Worm (Caenorhabditis elegans) whole organism, early embryonic: ENCODE results near the gene inx-1.

ENCODE experiments used
- B0310.2 ChIP-seq: sonication (generic microtip); optimal IDR thresholded peaks from 2 replicates; lab custom pipeline; 2016; ENCODE audit warnings: mild to moderate bottlenecking, missing genetic modification characterization, missing compliant biosample characterization
- F13C5.2 ChIP-seq: sonication (generic microtip); optimal IDR thresholded peaks from 2 replicates; lab custom pipeline; 2017; ENCODE audit warnings: mild to moderate bottlenecking, missing genetic modification characterization, inconsistent platforms, missing compliant biosample characterization
- aly-1 ChIP-seq: sonication (generic microtip); optimal IDR thresholded peaks from 2 replicates; lab custom pipeline; 2016; ENCODE audit warnings: missing genetic modification characterization, missing compliant biosample characterization
- ama-1 ChIP-seq: fragments of 150-350 bp; optimal IDR thresholded peaks from 2 replicates; lab custom pipeline; 2014
- ceh-13 ChIP-seq: fragments of 200-800 bp; sonication (Bioruptor generic); optimal IDR thresholded peaks from 2 replicates; lab custom pipeline; 2018; ENCODE audit warnings: mild to moderate bottlenecking, missing genetic modification characterization, missing compliant biosample characterization
- ceh-36 ChIP-seq: sonication (generic microtip); optimal IDR thresholded peaks from 2 replicates; lab custom pipeline; 2016; ENCODE audit warnings: missing genetic modification characterization, inconsistent platforms, missing compliant biosample characterization
- ets-7 ChIP-seq: sonication (generic microtip); optimal IDR thresholded peaks from 2 replicates; lab custom pipeline; 2016; ENCODE audit warnings: missing genotype, missing genetic modification characterization, missing compliant biosample characterization
- flt-1 ChIP-seq: fragments of 200-800 bp; sonication (Bioruptor generic); IDR thresholded peaks from 2 replicates; pipeline ENCODE4 v1.3.6; 2022; ENCODE audit warnings: missing genetic modification characterization, missing compliant biosample characterization
- hmbx-1 ChIP-seq: sonication (generic microtip); optimal IDR thresholded peaks from 2 replicates; lab custom pipeline; 2016; ENCODE audit warnings: mild to moderate bottlenecking, missing genetic modification characterization, missing compliant biosample characterization
- hmg-4 ChIP-seq: fragments of 200-800 bp; sonication (Bioruptor generic); optimal IDR thresholded peaks from 2 replicates; lab custom pipeline; 2018; ENCODE audit warnings: mild to moderate bottlenecking, missing genetic modification characterization, missing compliant biosample characterization
- hnd-1 ChIP-seq: sonication (generic microtip); optimal IDR thresholded peaks from 2 replicates; lab custom pipeline; 2016; ENCODE audit warnings: missing genetic modification characterization, missing compliant biosample characterization
- pes-1 ChIP-seq: fragments of 200-800 bp; sonication (Bioruptor generic); IDR thresholded peaks from 2 replicates; pipeline ENCODE4 v1.3.6; 2022; ENCODE audit warnings: missing genetic modification reagents, missing genetic modification characterization, missing compliant biosample characterization
- scrt-1 ChIP-seq: fragments of 200-800 bp; sonication (Bioruptor generic); IDR thresholded peaks from 2 replicates; pipeline ENCODE4 v1.3.6; 2022; ENCODE audit warnings: missing genetic modification characterization, missing compliant biosample characterization
- sea-1 ChIP-seq: fragments of 200-800 bp; sonication (Bioruptor generic); conservative IDR thresholded peaks from 2 replicates; pipeline ENCODE4 v1.3.6; 2022; ENCODE audit warnings: missing genetic modification characterization, missing compliant biosample characterization
- tbx-11 ChIP-seq: fragments of 200-800 bp; sonication (Bioruptor generic); IDR thresholded peaks from 2 replicates; pipeline ENCODE4 v1.3.6; 2022; ENCODE audit warnings: missing genetic modification characterization, missing compliant biosample characterization
- tbx-37 ChIP-seq: fragments of 200-800 bp; sonication (Bioruptor generic); conservative IDR thresholded peaks from 2 replicates; pipeline ENCODE4 v1.3.6; 2022; ENCODE audit warnings: missing genetic modification reagents, missing genetic modification characterization, missing compliant biosample characterization
- tra-4 ChIP-seq: sonication (generic microtip); optimal IDR thresholded peaks from 2 replicates; lab custom pipeline; 2017; ENCODE audit warnings: missing genetic modification characterization, missing compliant biosample characterization

The inx-1 gene

DNA sequence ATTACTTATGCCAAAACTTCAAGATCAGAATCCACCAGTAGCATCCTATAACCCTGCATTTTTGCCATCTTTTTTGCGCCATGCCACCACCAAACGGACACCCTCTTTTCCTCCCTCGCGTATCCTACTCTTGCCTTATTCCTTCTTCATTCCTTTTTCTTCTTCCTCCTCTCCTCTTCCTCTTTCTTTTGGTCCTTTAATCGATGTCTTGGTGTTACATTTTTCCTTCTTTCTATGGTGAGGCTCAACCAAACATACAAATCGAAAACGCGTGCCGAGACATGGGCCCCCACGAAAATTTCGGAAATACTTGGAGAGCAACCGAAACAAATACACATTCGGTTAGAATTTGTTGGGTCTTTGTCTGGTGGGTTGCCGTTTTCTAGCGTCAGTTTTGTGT is 15.1 kb upstream of the inx-1 start:
- no peak for TF ChIP-seq hnd-1 (tag; lab: Kevin White, UChicago)
- no peak for TF ChIP-seq sea-1
- no peak for TF ChIP-seq tra-4 (tag; lab: Kevin White, UChicago)
- TF ChIP-seq B0310.2, result no peak

- no peak for TF ChIP-seq hnd-1 (tag; lab: Kevin White, UChicago)
- TF ChIP-seq B0310.2, result no peak
- TF ChIP-seq hmg-4 (GFP tag; lab: Kevin White, UChicago), result no peak
- TF ChIP-seq ceh-13, result no peak
- TF ChIP-seq flt-1, result no peak
- TF ChIP-seq hmbx-1 (tag; lab: Kevin White, UChicago), result no peak
- TF ChIP-seq scrt-1 (GFP tag; lab: Robert Waterston, UW), result no peak
- TF ChIP-seq aly-1, result no peak
- no peak for TF ChIP-seq ama-1 (lab: Kevin White, UChicago)
- no peak for TF ChIP-seq F13C5.2 (tag; lab: Kevin White, UChicago)
- TF ChIP-seq tra-4 (tag; lab: Kevin White, UChicago), result no peak
- TF ChIP-seq sea-1, result no peak
- TF ChIP-seq ets-7, result no peak
- TF ChIP-seq tbx-11 (GFP tag; lab: Robert Waterston, UW), result no peak
These were observed 13.9 kb upstream of the inx-1 start for ce11 chrX:6970134-6970533.

DNA sequence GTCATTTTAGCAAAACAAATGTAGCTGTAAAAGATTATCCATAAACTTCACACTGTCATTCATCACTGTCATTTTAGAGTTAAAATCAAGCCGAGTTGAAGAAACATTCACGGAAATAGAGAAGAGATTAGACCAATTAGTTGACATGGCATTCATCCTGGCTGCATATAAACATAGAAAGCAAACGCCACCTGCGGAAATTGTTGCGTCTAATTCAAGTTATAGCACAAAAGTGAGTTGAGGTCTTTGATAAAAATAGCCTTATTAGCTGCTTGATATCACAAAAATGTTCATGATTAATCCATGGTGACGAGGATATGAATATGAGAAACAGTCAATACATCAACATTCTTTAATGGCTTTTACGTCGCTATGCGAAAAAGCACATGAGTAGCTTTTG is 12.4 kb upstream of the inx-1 start:
- TF ChIP-seq sea-1 (no peak), pes-1 (no peak), ama-1 (lab: Kevin White, UChicago) (no peak), flt-1 (no peak), ets-7 (no peak)

- TF ChIP-seq ceh-13 (no peak), F13C5.2 (tag; lab: Kevin White, UChicago) (no peak), ceh-36 (tag; lab: Kevin White, UChicago) (no peak), tbx-37 (GFP tag; lab: Robert Waterston, UW) (no peak), tbx-11 (GFP tag; lab: Robert Waterston, UW) (no peak), hmbx-1 (tag; lab: Kevin White, UChicago) (no peak), ama-1 (lab: Kevin White, UChicago) (no peak), B0310.2 (no peak), flt-1 (no peak), hmg-4 (GFP tag; lab: Kevin White, UChicago) (no peak), sea-1 (no peak), aly-1 (no peak), hnd-1 (tag; lab: Kevin White, UChicago) (no peak), pes-1 (no peak)
These were observed 10.9 kb upstream of the inx-1 start, which contains the start of gene F01E11.3 for ce11 chrX:6967057-6967456. Gene F01E11.3 (plus strand): TSS chrX:6967357.

DNA sequence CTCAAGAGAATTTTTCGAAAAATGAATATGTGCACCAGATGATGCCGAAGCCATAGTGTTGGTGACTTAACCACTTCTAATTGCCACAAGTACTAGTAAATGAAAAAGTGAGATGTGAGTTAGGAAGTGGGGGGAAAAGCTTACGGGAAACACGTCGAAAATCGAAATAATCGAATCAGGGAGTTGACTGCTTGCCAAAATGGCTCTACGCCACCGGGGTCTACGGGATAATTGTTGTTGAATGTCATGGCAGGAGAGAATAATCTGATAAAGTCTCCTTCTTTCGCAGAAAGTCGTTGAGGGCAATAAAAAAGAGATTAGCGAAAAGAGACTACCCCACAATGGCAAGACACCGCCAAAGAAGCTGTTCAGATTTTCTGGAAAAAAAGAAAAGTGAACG is 7.6 kb upstream of the inx-1 start:
- TF ChIP-seq ceh-13 (no peak), hnd-1 (tag; lab: Kevin White, UChicago) (no peak), pes-1 (no peak)

DNA sequence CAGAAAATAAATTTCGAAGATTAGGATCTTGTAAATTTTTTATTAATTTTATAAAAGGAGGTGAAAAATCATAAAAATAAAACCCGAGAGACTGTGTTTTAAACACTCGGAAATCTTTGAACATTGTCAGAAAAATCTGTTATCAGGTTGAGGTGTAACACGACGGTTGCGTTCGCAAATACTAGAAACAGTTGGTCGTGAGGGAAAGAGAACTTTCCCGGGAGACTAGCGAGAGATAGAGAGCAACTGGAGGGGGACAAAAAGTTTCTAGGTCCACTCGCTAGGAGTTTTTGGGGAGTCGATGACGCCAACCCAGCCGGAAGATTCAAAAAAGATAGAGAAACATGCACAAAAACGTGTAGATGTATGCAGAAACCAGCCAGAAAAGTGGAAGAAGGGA is 6.1 kb upstream of the inx-1 start:
- TF ChIP-seq hnd-1 (tag; lab: Kevin White, UChicago), result no peak
- no peak for TF ChIP-seq B0310.2
- no peak for TF ChIP-seq flt-1
- TF ChIP-seq hmbx-1 (tag; lab: Kevin White, UChicago), result no peak
- TF ChIP-seq ama-1 (lab: Kevin White, UChicago), result no peak
- TF ChIP-seq tbx-37 (GFP tag; lab: Robert Waterston, UW), result no peak
- no peak for TF ChIP-seq sea-1
- TF ChIP-seq ets-7, result no peak
- TF ChIP-seq aly-1, result no peak
- no peak for TF ChIP-seq ceh-13
- TF ChIP-seq ceh-36 (tag; lab: Kevin White, UChicago), result no peak

- TF ChIP-seq scrt-1 (GFP tag; lab: Robert Waterston, UW) (no peak), tra-4 (tag; lab: Kevin White, UChicago) (no peak), ets-7 (no peak), ceh-13 (no peak), flt-1 (no peak), tbx-37 (GFP tag; lab: Robert Waterston, UW) (no peak), tbx-11 (GFP tag; lab: Robert Waterston, UW) (no peak), aly-1 (no peak), hmbx-1 (tag; lab: Kevin White, UChicago) (no peak), sea-1 (no peak), ceh-36 (tag; lab: Kevin White, UChicago) (no peak), hnd-1 (tag; lab: Kevin White, UChicago) (no peak), F13C5.2 (tag; lab: Kevin White, UChicago) (no peak), B0310.2 (no peak), pes-1 (no peak), ama-1 (lab: Kevin White, UChicago) (no peak)
These were observed 3.3 kb upstream of the inx-1 start for ce11 chrX:6959534-6959933.

DNA sequence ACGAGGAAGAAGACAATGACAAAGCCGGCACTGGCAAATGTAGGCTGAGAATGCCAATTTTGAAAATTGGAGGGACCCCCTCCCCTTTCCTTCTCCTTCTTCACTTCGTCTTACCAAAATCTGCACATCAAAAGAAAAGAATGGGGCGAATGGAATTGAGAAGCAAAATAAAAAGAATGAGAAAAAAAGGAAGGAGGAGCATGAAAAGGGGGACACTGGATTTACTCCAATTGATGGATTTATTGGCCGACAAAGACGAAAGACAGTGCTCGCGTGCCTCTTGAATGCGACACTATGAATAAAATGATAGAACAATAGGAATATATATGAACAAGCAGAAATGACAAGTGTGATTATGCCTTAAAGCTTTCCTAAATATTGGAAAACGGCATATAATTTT is 2.7 kb upstream of the inx-1 start:
- no peak for TF ChIP-seq ceh-36 (tag; lab: Kevin White, UChicago)
- TF ChIP-seq B0310.2, result no peak
- no peak for TF ChIP-seq hmbx-1 (tag; lab: Kevin White, UChicago)
- no peak for TF ChIP-seq tbx-37 (GFP tag; lab: Robert Waterston, UW)
- TF ChIP-seq hmg-4 (GFP tag; lab: Kevin White, UChicago), result no peak
- TF ChIP-seq flt-1, result no peak
- TF ChIP-seq ets-7, result no peak
- TF ChIP-seq tra-4 (tag; lab: Kevin White, UChicago), result no peak
- TF ChIP-seq F13C5.2 (tag; lab: Kevin White, UChicago), result no peak
- TF ChIP-seq hnd-1 (tag; lab: Kevin White, UChicago), result no peak
- TF ChIP-seq sea-1, result no peak
- TF ChIP-seq tbx-11 (GFP tag; lab: Robert Waterston, UW), result no peak
- no peak for TF ChIP-seq scrt-1 (GFP tag; lab: Robert Waterston, UW)
- no peak for TF ChIP-seq aly-1
- no peak for TF ChIP-seq ceh-13
- no peak for TF ChIP-seq pes-1
- no peak for TF ChIP-seq ama-1 (lab: Kevin White, UChicago)
